Fruit fly (Drosophila melanogaster): ENCODE data around the gene JMJD6.

JMJD6 gene

dm6 chr3R:22367126-22368076 is 5.2 kb upstream of the JMJD6 start, which contains the start of the genes Polr3F and PyK (continued):
- peak; percentile 46 for TF ChIP-seq Camta (GFP tag; optimal IDR thresholded peaks at IDR 0.05)
- TF ChIP-seq fd96Cb (tag; optimal IDR thresholded peaks at IDR 0.05), result no peak
- TF ChIP-seq luna (GFP tag; optimal IDR thresholded peaks at IDR 0.05), result no peak
- no peak for TF ChIP-seq kni (GFP tag; optimal IDR thresholded peaks at IDR 0.05)
- no peak for TF ChIP-seq CG18619 (GFP tag; optimal IDR thresholded peaks at IDR 0.05)
- no peak for TF ChIP-seq Atf3 (GFP tag; optimal IDR thresholded peaks at IDR 0.05)
- no peak for TF ChIP-seq Nf-YA (GFP tag; IDR thresholded peaks at IDR 0.05)
- TF ChIP-seq jing (GFP tag; optimal IDR thresholded peaks at IDR 0.05), result no peak
- no peak for TF ChIP-seq usp (GFP tag; optimal IDR thresholded peaks at IDR 0.05)
- no peak for TF ChIP-seq CG31365 (tag; optimal IDR thresholded peaks at IDR 0.05)
- TF ChIP-seq chm (GFP tag; IDR thresholded peaks at IDR 0.05), result no peak
- no peak for TF ChIP-seq CG7745 (tag; optimal IDR thresholded peaks at IDR 0.05)
- TF ChIP-seq tap (tag; optimal IDR thresholded peaks at IDR 0.05), result no peak
- no peak for TF ChIP-seq tup (GFP tag; optimal IDR thresholded peaks at IDR 0.05)
- peak; percentile 47 for TF ChIP-seq phol (tag; optimal IDR thresholded peaks at IDR 0.05)
- TF ChIP-seq CG11696 (GFP tag; IDR thresholded peaks at IDR 0.05), result no peak
- no peak for TF ChIP-seq fru (optimal IDR thresholded peaks at IDR 0.05)
- TF ChIP-seq CG9609 (GFP tag; optimal IDR thresholded peaks at IDR 0.05), result no peak
- no peak for TF ChIP-seq zf30C (GFP tag; optimal IDR thresholded peaks at IDR 0.05)
- peak; percentile 50 for TF ChIP-seq BEAF-32 (GFP tag; optimal IDR thresholded peaks at IDR 0.05)
- TF ChIP-seq ttk (GFP tag; IDR thresholded peaks at IDR 0.05), result no peak
- TF ChIP-seq CG5245 (GFP tag; optimal IDR thresholded peaks at IDR 0.05), result no peak
- no peak for TF ChIP-seq en (GFP tag; optimal IDR thresholded peaks at IDR 0.05)
- no peak for TF ChIP-seq CG8478 (optimal IDR thresholded peaks at IDR 0.05)
- no peak for TF ChIP-seq CG13894 (tag; optimal IDR thresholded peaks at IDR 0.05)
- no peak for TF ChIP-seq kah (GFP tag; optimal IDR thresholded peaks at IDR 0.05)
- no peak for TF ChIP-seq Eip74EF (GFP tag; optimal IDR thresholded peaks at IDR 0.05)
- TF ChIP-seq CG1792 (GFP tag; optimal IDR thresholded peaks at IDR 0.05), result no peak
- TF ChIP-seq esg (GFP tag; conservative IDR thresholded peaks at IDR 0.05), result no peak
- TF ChIP-seq CG8765 (GFP tag; IDR thresholded peaks at IDR 0.05), result no peak
- TF ChIP-seq Vsx1 (GFP tag; optimal IDR thresholded peaks at IDR 0.05), result no peak
- no peak for TF ChIP-seq CG6272 (GFP tag; IDR thresholded peaks at IDR 0.05)
- TF ChIP-seq CG16813 (GFP tag; IDR thresholded peaks at IDR 0.05; ENCODE audit: partially characterized antibody), result no peak
- TF ChIP-seq CG7928 (GFP tag; optimal IDR thresholded peaks at IDR 0.05), result no peak
- no peak for TF ChIP-seq crol (GFP tag; IDR thresholded peaks at IDR 0.05)
- no peak for TF ChIP-seq CG10565 (GFP tag; optimal IDR thresholded peaks at IDR 0.05)
- peak; percentile 50 for TF ChIP-seq CG13287 (GFP tag; IDR thresholded peaks at IDR 0.05; ENCODE audit: partially characterized antibody)
- TF ChIP-seq CG9797 (GFP tag; optimal IDR thresholded peaks at IDR 0.05), result peak; percentile 40
- no peak for TF ChIP-seq pros (GFP tag; optimal IDR thresholded peaks at IDR 0.05)
- no peak for TF ChIP-seq CG2129 (GFP tag; IDR thresholded peaks at IDR 0.05; ENCODE audit: partially characterized antibody)
- TF ChIP-seq CG14050 (GFP tag; IDR thresholded peaks at IDR 0.05), result no peak
- TF ChIP-seq C15 (GFP tag; IDR thresholded peaks at IDR 0.05), result no peak
- TF ChIP-seq Aef1 (GFP tag; IDR thresholded peaks at IDR 0.05), result peak; percentile 12; the same call in 1 of the 3 replicates
- TF ChIP-seq CG12391 (tag; optimal IDR thresholded peaks at IDR 0.05), result peak; percentile 73
- no peak for TF ChIP-seq CG8089 (GFP tag; optimal IDR thresholded peaks at IDR 0.05)
- TF ChIP-seq dan (GFP tag; IDR thresholded peaks at IDR 0.05), result no peak
- peak; percentile 48; the same call in 1 of the 2 replicates for TF ChIP-seq CG14014 (GFP tag; IDR thresholded peaks at IDR 0.05)
- no peak for TF ChIP-seq emc (GFP tag; optimal IDR thresholded peaks at IDR 0.05)
- no peak for TF ChIP-seq gcm2 (GFP tag; optimal IDR thresholded peaks at IDR 0.05)
- no peak for TF ChIP-seq run (tag; optimal IDR thresholded peaks at IDR 0.05)

Data from whole organism, embryonic.